Fruit fly (Drosophila melanogaster): ENCODE measurements around the gene chp.

Gene chp

dm6 chr3R:31222125-31222889 is 11.8 kb upstream of the chp start:
- no peak for TF ChIP-seq sisA (GFP tag; IDR thresholded peaks at IDR 0.05)
- TF ChIP-seq Xrp1 (GFP tag; IDR thresholded peaks at IDR 0.05) = no peak
- TF ChIP-seq CG18011 (GFP tag; optimal IDR thresholded peaks at IDR 0.05) = peak; percentile 63
- no peak for TF ChIP-seq CG6175 (GFP tag; IDR thresholded peaks at IDR 0.05)
- no peak for TF ChIP-seq lov (optimal IDR thresholded peaks at IDR 0.05)
- no peak for TF ChIP-seq lov (GFP tag; IDR thresholded peaks at IDR 0.05)
- TF ChIP-seq CG2712 (tag; optimal IDR thresholded peaks at IDR 0.05) = peak; percentile 89
- peak; percentile 75 for TF ChIP-seq CG12104 (GFP tag; optimal IDR thresholded peaks at IDR 0.05)
- peak; percentile 87 for TF ChIP-seq CG12659 (GFP tag; optimal IDR thresholded peaks at IDR 0.05)
- no peak for TF ChIP-seq bowl (GFP tag; IDR thresholded peaks at IDR 0.05)
- no peak for TF ChIP-seq HLHmδ (GFP tag; optimal IDR thresholded peaks at IDR 0.05)
- TF ChIP-seq CG17568 (GFP tag; optimal IDR thresholded peaks at IDR 0.05) = peak; percentile 79
- peak; percentile 80 for TF ChIP-seq CG17829 (tag; optimal IDR thresholded peaks at IDR 0.05)
- no peak for TF ChIP-seq CG13894 (tag; optimal IDR thresholded peaks at IDR 0.05)
- peak; percentile 15 for TF ChIP-seq CG17186 (GFP tag; optimal IDR thresholded peaks at IDR 0.05)
- no peak for TF ChIP-seq E2f2 (GFP tag; IDR thresholded peaks at IDR 0.05)
- TF ChIP-seq Atf6 (GFP tag; IDR thresholded peaks at IDR 0.05) = no peak
- peak; percentile 85 for TF ChIP-seq ewg (GFP tag; optimal IDR thresholded peaks at IDR 0.05)
- TF ChIP-seq Pdp1 (GFP tag; optimal IDR thresholded peaks at IDR 0.05) = peak; percentile 76 to 86
- TF ChIP-seq Vsx1 (GFP tag; optimal IDR thresholded peaks at IDR 0.05) = peak; percentile 52
- TF ChIP-seq sd (tag; optimal IDR thresholded peaks at IDR 0.05) = peak; percentile 48
- peak; percentile 74 for TF ChIP-seq luna (GFP tag; optimal IDR thresholded peaks at IDR 0.05)
- peak; percentile 57 for TF ChIP-seq CG10431 (GFP tag; optimal IDR thresholded peaks at IDR 0.05)
- peak; percentile 82 for TF ChIP-seq Ssrp (tag; optimal IDR thresholded peaks at IDR 0.05)
- TF ChIP-seq Bteb2 (GFP tag; optimal IDR thresholded peaks at IDR 0.05) = peak; percentile 74
- TF ChIP-seq CG31388 (GFP tag; optimal IDR thresholded peaks at IDR 0.05) = peak; percentile 21
- TF ChIP-seq CG17612 (GFP tag; IDR thresholded peaks at IDR 0.05) = no peak
- peak; percentile 77 for TF ChIP-seq ac (GFP tag; optimal IDR thresholded peaks at IDR 0.05)
- peak; percentile 91 for TF ChIP-seq CG2678 (tag; optimal IDR thresholded peaks at IDR 0.05)
- TF ChIP-seq CG12155 (GFP tag; optimal IDR thresholded peaks at IDR 0.05) = peak; percentile 78
- no peak for TF ChIP-seq bbx (GFP tag; IDR thresholded peaks at IDR 0.05; ENCODE audit: partially characterized antibody)
- peak; percentile 93 for TF ChIP-seq gem (tag; optimal IDR thresholded peaks at IDR 0.05)
- no peak for TF ChIP-seq BEAF-32 (GFP tag; optimal IDR thresholded peaks at IDR 0.05)
- no peak for TF ChIP-seq CG42726 (GFP tag; IDR thresholded peaks at IDR 0.05; ENCODE audit: partially characterized antibody)
- no peak for TF ChIP-seq pfk (GFP tag; optimal IDR thresholded peaks at IDR 0.05)
- TF ChIP-seq CG3847 (GFP tag; IDR thresholded peaks at IDR 0.05) = no peak
- no peak for TF ChIP-seq CG1832 (GFP tag; optimal IDR thresholded peaks at IDR 0.05)
- no peak for TF ChIP-seq cad (GFP tag; optimal IDR thresholded peaks at IDR 0.05)
- TF ChIP-seq unpg (GFP tag; optimal IDR thresholded peaks at IDR 0.05) = peak; percentile 85
- peak; percentile 73 for TF ChIP-seq CG9437 (GFP tag; optimal IDR thresholded peaks at IDR 0.05)
- peak; percentile 78 for TF ChIP-seq CG13296 (GFP tag; optimal IDR thresholded peaks at IDR 0.05)
- no peak for TF ChIP-seq CG11247 (GFP tag; IDR thresholded peaks at IDR 0.05)
- TF ChIP-seq mam (GFP tag; optimal IDR thresholded peaks at IDR 0.05) = peak; percentile 90
- no peak for TF ChIP-seq sob (GFP tag; IDR thresholded peaks at IDR 0.05)
- TF ChIP-seq vfl (GFP tag; optimal IDR thresholded peaks at IDR 0.05) = peak; percentile 82
- peak; percentile 52 for TF ChIP-seq CG4617 (GFP tag; optimal IDR thresholded peaks at IDR 0.05; ENCODE audit: borderline replicate concordance)
- no peak for TF ChIP-seq CG34422 (GFP tag; IDR thresholded peaks at IDR 0.05)
- no peak for TF ChIP-seq chm (GFP tag; IDR thresholded peaks at IDR 0.05)
- peak; percentile 88 for TF ChIP-seq CG10147 (GFP tag; optimal IDR thresholded peaks at IDR 0.05)

Data from whole organism, embryonic.